Worm (Caenorhabditis elegans): Measurements from ENCODE around the gene K10D11.7.

The K10D11.7 gene

ce11 chrIV:13030467-13031299 is 34.9 kb upstream of the K10D11.7 start (continued):
- TF ChIP-seq unc-62 (GFP tag; optimal IDR thresholded peaks at IDR 0.05 in 1 of 2) (peak in 1 of 2 experiments; percentile 85), unc-62 (tag; optimal IDR thresholded peaks at IDR 0.05) (no peak), daf-19 (GFP tag; conservative IDR thresholded peaks at IDR 0.05) (0 out of 2 replicates have a peak, but pooled peaks have one; percentile 50)

DNA sequence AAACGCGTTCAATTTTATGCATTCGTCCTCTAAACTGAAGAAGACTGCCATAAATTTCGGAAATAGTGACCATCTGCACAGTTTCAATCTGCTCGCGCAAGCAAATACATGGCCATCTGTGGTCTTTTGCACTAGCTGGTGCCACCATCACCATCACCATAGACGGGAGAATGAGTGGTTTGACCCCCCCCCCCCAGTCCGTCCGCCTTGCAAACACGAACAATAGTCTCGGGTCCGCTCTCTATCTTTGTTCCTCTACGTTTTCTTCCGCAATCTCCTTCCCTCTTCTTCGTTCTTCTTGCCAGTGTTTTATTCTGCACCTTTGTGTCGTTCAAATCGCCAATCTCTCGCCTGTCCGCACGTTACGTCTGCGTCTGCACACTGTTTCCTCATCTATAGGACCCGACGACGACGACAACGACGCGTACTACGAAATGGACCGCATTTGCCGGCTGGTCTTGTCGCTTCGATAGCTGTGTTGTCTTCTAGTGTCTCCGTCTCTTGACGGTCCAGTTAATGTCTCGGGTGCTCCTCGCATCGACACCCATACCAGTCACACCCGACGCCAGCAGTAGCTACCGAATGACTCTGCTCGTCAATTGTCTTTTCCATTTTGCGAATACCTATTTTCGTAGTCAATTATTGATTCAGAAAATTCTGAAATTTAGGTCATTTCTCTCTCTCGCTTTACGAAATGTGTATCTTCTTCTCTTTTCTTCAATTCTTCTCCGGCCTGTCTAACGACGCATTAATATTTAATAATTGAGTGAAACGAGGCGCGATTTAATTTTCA is 34.1 kb upstream of the K10D11.7 start:
- TF ChIP-seq mdl-1 (tag; optimal IDR thresholded peaks at IDR 0.05) (peak in 1 of 2 experiments; percentile 30), daf-19 (GFP tag; conservative IDR thresholded peaks at IDR 0.05) (no peak), hmg-1.1 (GFP tag; IDR thresholded peaks at IDR 0.05) (peak; percentile 44; the same call in 1 of the 2 replicates), ama-1 (optimal IDR thresholded peaks at IDR 0.05) (no peak), gei-8 (GFP tag; optimal IDR thresholded peaks at IDR 0.05) (peak; percentile 14), arid-1 (GFP tag; conservative IDR thresholded peaks at IDR 0.05) (no peak), unc-62 (GFP tag; optimal IDR thresholded peaks at IDR 0.05 in 1 of 2) (peak in 1 of 2 experiments; percentile 79), unc-62 (tag; optimal IDR thresholded peaks at IDR 0.05) (no peak), mes-2 (tag; optimal IDR thresholded peaks at IDR 0.05; ENCODE audit: poor library complexity, severe bottlenecking) (peak; percentile 27), lsy-2 (tag; optimal IDR thresholded peaks at IDR 0.05) (no peak), hlh-11 (tag; optimal IDR thresholded peaks at IDR 0.05) (peak; percentile 51), nhr-42 (GFP tag; IDR thresholded peaks at IDR 0.05) (0 out of 2 replicates have a peak, but pooled peaks have one; percentile 25), nhr-76 (tag; optimal IDR thresholded peaks at IDR 0.05) (no peak), mxl-3 (GFP tag; optimal IDR thresholded peaks at IDR 0.05) (peak; percentile 32), zip-2 (tag; optimal IDR thresholded peaks at IDR 0.05) (no peak), ztf-7 (tag; optimal IDR thresholded peaks at IDR 0.05) (no peak), aha-1 (tag) (peak; percentile 32), fkh-10 (GFP tag; optimal IDR thresholded peaks at IDR 0.05) (peak; percentile 3), Y75B8A.6 (GFP tag; IDR thresholded peaks at IDR 0.05) (no peak), tag-97 (GFP tag; IDR thresholded peaks at IDR 0.05) (no peak), attf-4 (tag; optimal IDR thresholded peaks at IDR 0.05) (no peak), mep-1 (tag; optimal IDR thresholded peaks at IDR 0.05) (peak; percentile 43), pha-4 (GFP tag; IDR thresholded peaks at IDR 0.05) (no peak), pha-4 (tag; optimal IDR thresholded peaks at IDR 0.05) (no peak), nhr-28 (tag; optimal IDR thresholded peaks at IDR 0.05) (peak; percentile 22), unc-130 (GFP tag; optimal IDR thresholded peaks at IDR 0.05) (no peak), daf-12 (tag; optimal IDR thresholded peaks at IDR 0.05) (no peak), lin-1 (GFP tag; IDR thresholded peaks at IDR 0.05) (no peak), php-3 (GFP tag; IDR thresholded peaks at IDR 0.05) (no peak), spr-1 (tag; optimal IDR thresholded peaks at IDR 0.05) (peak; percentile 6)

DNA sequence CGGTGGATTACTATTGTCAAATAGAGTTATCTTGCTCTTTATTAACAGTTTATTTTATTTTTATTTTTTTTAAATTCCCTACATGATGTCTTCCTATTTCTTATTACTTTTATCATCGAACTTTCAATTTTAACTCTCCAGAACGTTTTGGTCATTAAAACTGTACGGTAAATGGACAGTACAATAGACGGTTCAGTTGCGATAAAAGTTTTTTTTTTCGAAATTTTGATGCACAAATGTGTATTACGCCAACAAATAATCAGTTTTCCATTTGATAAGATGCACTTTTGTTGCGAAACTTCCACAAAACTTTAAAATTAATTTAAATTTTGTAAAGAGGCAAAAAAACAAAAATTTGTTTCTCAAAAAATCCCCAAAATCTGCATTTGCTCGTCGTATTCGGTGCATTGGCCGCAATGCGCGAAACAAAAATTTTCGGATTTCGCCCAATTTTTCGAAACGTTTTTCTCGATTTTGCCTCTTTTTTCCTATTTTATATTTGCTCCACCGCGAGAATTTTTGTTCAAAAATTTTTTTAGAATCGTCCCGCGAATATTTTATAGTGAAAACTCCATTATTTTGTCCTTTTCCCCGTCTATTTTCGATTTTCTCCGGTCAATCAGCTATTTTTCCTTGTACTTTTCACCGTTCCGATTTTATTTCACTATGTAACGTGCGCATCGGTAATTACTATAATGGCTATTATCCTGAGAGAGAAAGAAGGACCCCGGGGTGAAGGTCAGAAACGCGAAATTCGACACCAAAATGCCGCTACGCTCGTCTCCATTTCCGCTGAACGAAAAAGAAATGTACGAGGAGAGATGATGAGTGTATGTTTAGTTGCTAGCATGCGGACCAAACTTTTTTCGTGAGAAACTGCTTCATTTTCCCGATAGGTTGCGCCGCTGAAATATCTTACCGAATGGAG is 33.2 kb upstream of the K10D11.7 start:
- TF ChIP-seq cey-2 (tag; optimal IDR thresholded peaks at IDR 0.05; ENCODE audit: borderline replicate concordance, insufficient read depth) (no peak), lim-7 (GFP tag; IDR thresholded peaks at IDR 0.05) (no peak), F37D6.2 (tag; optimal IDR thresholded peaks at IDR 0.05) (no peak), T20F7.1 (GFP tag; optimal IDR thresholded peaks at IDR 0.05) (no peak), nhr-102 (tag; optimal IDR thresholded peaks at IDR 0.05) (no peak), daf-16 (GFP tag; optimal IDR thresholded peaks at IDR 0.05) (no peak), daf-16 (tag; optimal IDR thresholded peaks at IDR 0.05) (peak; percentile 6), zfp-2 (tag; optimal IDR thresholded peaks at IDR 0.05) (no peak), snpc-1.2 (GFP tag; IDR thresholded peaks at IDR 0.05) (peak; percentile 38; the same call in 1 of the 2 replicates), hmg-1.1 (GFP tag; IDR thresholded peaks at IDR 0.05) (no peak), vab-7 (GFP tag; IDR thresholded peaks at IDR 0.05) (no peak), tag-97 (GFP tag; IDR thresholded peaks at IDR 0.05) (no peak), mes-2 (tag; optimal IDR thresholded peaks at IDR 0.05; ENCODE audit: poor library complexity, severe bottlenecking) (peak; percentile 16), mxl-3 (GFP tag; optimal IDR thresholded peaks at IDR 0.05) (no peak), lsy-2 (tag; optimal IDR thresholded peaks at IDR 0.05) (no peak), arid-1 (GFP tag; conservative IDR thresholded peaks at IDR 0.05) (no peak), snpc-4 (tag; optimal IDR thresholded peaks at IDR 0.05) (no peak), mdt-29 (GFP tag; IDR thresholded peaks at IDR 0.05) (no peak), daf-12 (tag; optimal IDR thresholded peaks at IDR 0.05) (no peak), nhr-11 (tag; optimal IDR thresholded peaks at IDR 0.05) (no peak)
